Comparison of ENCODE assay signal across 3 fruit fly cellular contexts in genomic region chrX:5883394-5883793, dm6.
A peak's percentile ranks its signal among the peaks of the same experiment; 100 is the strongest.
TF ChIP-seq lines count a peak whose summit lies in the region.

No protein-coding gene starts in this region.

TF ChIP-seq in whole organism, adult, 20 proteins besides CTCF, POLR2A, EP300 and RAD21 (continued from another document):
- no peak for TF ChIP-seq CG33017 (tag; optimal IDR thresholded peaks at IDR 0.05; lab: Kevin White, UChicago)

TF ChIP-seq in whole organism, embryonic, 481 proteins besides CTCF, POLR2A, EP300 and RAD21 (continued from another document and continues in another):
- TF ChIP-seq Atf6 (GFP tag; IDR thresholded peaks at IDR 0.05; lab: Robert Waterston, UW): no peak
- TF ChIP-seq jigr1 (GFP tag; IDR thresholded peaks at IDR 0.05; lab: Robert Waterston, UW): no peak
- peak; percentile 46 for TF ChIP-seq mam (GFP tag; optimal IDR thresholded peaks at IDR 0.05; lab: Kevin White, UChicago)
- TF ChIP-seq Atf-2 (GFP tag; optimal IDR thresholded peaks at IDR 0.05; lab: Kevin White, UChicago): no peak
- TF ChIP-seq ken (GFP tag; IDR thresholded peaks at IDR 0.05; lab: Robert Waterston, UW): peak; percentile 57; the same call in 2 of the 3 replicates
- no peak for TF ChIP-seq Rx (GFP tag; IDR thresholded peaks at IDR 0.05; lab: Robert Waterston, UW)
- TF ChIP-seq seq (GFP tag; IDR thresholded peaks at IDR 0.05; lab: Robert Waterston, UW): no peak
- TF ChIP-seq vnd (GFP tag; IDR thresholded peaks at IDR 0.05; lab: Robert Waterston, UW; ENCODE audit: partially characterized antibody): no peak
- no peak for TF ChIP-seq lbe (GFP tag; optimal IDR thresholded peaks at IDR 0.05; lab: Kevin White, UChicago)
- TF ChIP-seq en (GFP tag; optimal IDR thresholded peaks at IDR 0.05; lab: Kevin White, UChicago): peak; percentile 11
- no peak for TF ChIP-seq zen2 (GFP tag; IDR thresholded peaks at IDR 0.05; lab: Robert Waterston, UW; ENCODE audit: partially characterized antibody)
- TF ChIP-seq onecut (GFP tag; IDR thresholded peaks at IDR 0.05; lab: Robert Waterston, UW): peak; percentile 30; the same call in 1 of the 2 replicates
- peak; percentile 24; the same call in 1 of the 2 replicates for TF ChIP-seq Ptx1 (GFP tag; IDR thresholded peaks at IDR 0.05; lab: Robert Waterston, UW)
- TF ChIP-seq bowl (GFP tag; IDR thresholded peaks at IDR 0.05; lab: Robert Waterston, UW): no peak
- TF ChIP-seq CG15269 (tag; optimal IDR thresholded peaks at IDR 0.05; lab: Kevin White, UChicago): no peak
- TF ChIP-seq Xbp1 (GFP tag; optimal IDR thresholded peaks at IDR 0.05; lab: Kevin White, UChicago): peak; percentile 66
- TF ChIP-seq CG12219 (GFP tag; optimal IDR thresholded peaks at IDR 0.05; lab: Kevin White, UChicago): no peak
- TF ChIP-seq Deaf1 (tag; optimal IDR thresholded peaks at IDR 0.05; lab: Kevin White, UChicago): no peak
- TF ChIP-seq NC2β (GFP tag; optimal IDR thresholded peaks at IDR 0.05; lab: Kevin White, UChicago): peak; percentile 33
- TF ChIP-seq repo (GFP tag; optimal IDR thresholded peaks at IDR 0.05; lab: Kevin White, UChicago): peak; percentile 10
- no peak; the same call in 2 of the 3 replicates for TF ChIP-seq knrl (GFP tag; IDR thresholded peaks at IDR 0.05; lab: Robert Waterston, UW; ENCODE audit: partially characterized antibody)
- no peak for TF ChIP-seq CG9215 (GFP tag; IDR thresholded peaks at IDR 0.05; lab: Robert Waterston, UW)
- TF ChIP-seq CG17612 (GFP tag; IDR thresholded peaks at IDR 0.05; lab: Robert Waterston, UW): no peak
- no peak for TF ChIP-seq CG4707 (GFP tag; optimal IDR thresholded peaks at IDR 0.05; lab: Kevin White, UChicago)
- TF ChIP-seq CG10209 (GFP tag; optimal IDR thresholded peaks at IDR 0.05; lab: Kevin White, UChicago): no peak
- TF ChIP-seq sisA (GFP tag; IDR thresholded peaks at IDR 0.05; lab: Robert Waterston, UW): 0 out of 2 replicates have a peak, but pooled peaks have one; percentile 24
- TF ChIP-seq hth (optimal IDR thresholded peaks at IDR 0.05; lab: Kevin White, UChicago): no peak
- peak; percentile 51 for TF ChIP-seq Hsf (GFP tag; optimal IDR thresholded peaks at IDR 0.05; lab: Kevin White, UChicago)
- TF ChIP-seq grn (GFP tag; optimal IDR thresholded peaks at IDR 0.05; lab: Kevin White, UChicago): peak; percentile 36
- no peak for TF ChIP-seq cato (GFP tag; optimal IDR thresholded peaks at IDR 0.05; lab: Kevin White, UChicago; ENCODE audit: borderline replicate concordance)
- no peak for TF ChIP-seq CG32767 (GFP tag; IDR thresholded peaks at IDR 0.05; lab: Robert Waterston, UW)
- no peak for TF ChIP-seq gcm (GFP tag; optimal IDR thresholded peaks at IDR 0.05; lab: Kevin White, UChicago)
- no peak for TF ChIP-seq CG3726 (GFP tag; IDR thresholded peaks at IDR 0.05; lab: Robert Waterston, UW)
- peak; percentile 47 for TF ChIP-seq CG10267 (tag; optimal IDR thresholded peaks at IDR 0.05; lab: Kevin White, UChicago)
- TF ChIP-seq p53 (GFP tag; optimal IDR thresholded peaks at IDR 0.05; lab: Kevin White, UChicago): peak; percentile 17
- no peak for TF ChIP-seq sc (optimal IDR thresholded peaks at IDR 0.05; lab: Kevin White, UChicago)
- TF ChIP-seq sc (GFP tag; optimal IDR thresholded peaks at IDR 0.05; lab: Kevin White, UChicago): no peak
- TF ChIP-seq CG3838 (GFP tag; optimal IDR thresholded peaks at IDR 0.05; lab: Kevin White, UChicago): no peak
- TF ChIP-seq CG10366 (GFP tag; IDR thresholded peaks at IDR 0.05; lab: Robert Waterston, UW): no peak
- TF ChIP-seq CG4404 (GFP tag; IDR thresholded peaks at IDR 0.05; lab: Robert Waterston, UW): no peak
- TF ChIP-seq CG30020 (tag; optimal IDR thresholded peaks at IDR 0.05; lab: Kevin White, UChicago): no peak
- no peak; the same call in 1 of the 2 replicates for TF ChIP-seq HLH3B (GFP tag; IDR thresholded peaks at IDR 0.05; lab: Robert Waterston, UW)
- TF ChIP-seq Aef1 (GFP tag; IDR thresholded peaks at IDR 0.05; lab: Robert Waterston, UW): no peak
- peak; percentile 31 for TF ChIP-seq pum (GFP tag; optimal IDR thresholded peaks at IDR 0.05; lab: Kevin White, UChicago)
- no peak for TF ChIP-seq mld (GFP tag; IDR thresholded peaks at IDR 0.05; lab: Robert Waterston, UW; ENCODE audit: partially characterized antibody)
- TF ChIP-seq CG15479 (GFP tag; optimal IDR thresholded peaks at IDR 0.05; lab: Kevin White, UChicago): peak; percentile 24
- TF ChIP-seq Elba2 (GFP tag; optimal IDR thresholded peaks at IDR 0.05; lab: Kevin White, UChicago): no peak
- TF ChIP-seq pnt (GFP tag; optimal IDR thresholded peaks at IDR 0.05; lab: Kevin White, UChicago): peak; percentile 45
- TF ChIP-seq TFAM (GFP tag; optimal IDR thresholded peaks at IDR 0.05; lab: Kevin White, UChicago): no peak
- TF ChIP-seq cg (GFP tag; optimal IDR thresholded peaks at IDR 0.05; lab: Kevin White, UChicago): no peak
- TF ChIP-seq zfh1 (GFP tag; IDR thresholded peaks at IDR 0.05; lab: Robert Waterston, UW): peak; percentile 60; the same call in 2 of the 3 replicates
- TF ChIP-seq CG1832 (GFP tag; optimal IDR thresholded peaks at IDR 0.05; lab: Kevin White, UChicago): no peak
- TF ChIP-seq Scr (GFP tag; IDR thresholded peaks at IDR 0.05; lab: Robert Waterston, UW; ENCODE audit: partially characterized antibody): no peak
- no peak for TF ChIP-seq Doc3 (GFP tag; IDR thresholded peaks at IDR 0.05; lab: Robert Waterston, UW; ENCODE audit: partially characterized antibody)
- peak; percentile 46 for TF ChIP-seq CG2712 (tag; optimal IDR thresholded peaks at IDR 0.05; lab: Kevin White, UChicago)
- no peak for TF ChIP-seq kay (GFP tag; optimal IDR thresholded peaks at IDR 0.05; lab: Kevin White, UChicago)
- TF ChIP-seq CG4282 (GFP tag; optimal IDR thresholded peaks at IDR 0.05; lab: Kevin White, UChicago): no peak
- TF ChIP-seq Usf (GFP tag; optimal IDR thresholded peaks at IDR 0.05; lab: Kevin White, UChicago): no peak
- no peak for TF ChIP-seq br (optimal IDR thresholded peaks at IDR 0.05; lab: Kevin White, UChicago)
- no peak for TF ChIP-seq fu2 (GFP tag; optimal IDR thresholded peaks at IDR 0.05; lab: Kevin White, UChicago)
- no peak for TF ChIP-seq gt (GFP tag; IDR thresholded peaks at IDR 0.05; lab: Robert Waterston, UW)
- TF ChIP-seq Bteb2 (GFP tag; optimal IDR thresholded peaks at IDR 0.05; lab: Kevin White, UChicago): no peak
- no peak for TF ChIP-seq CG6689 (GFP tag; IDR thresholded peaks at IDR 0.05; lab: Robert Waterston, UW)
- TF ChIP-seq CG31441 (GFP tag; IDR thresholded peaks at IDR 0.05; lab: Robert Waterston, UW): no peak
- TF ChIP-seq Fer3 (tag; optimal IDR thresholded peaks at IDR 0.05; lab: Kevin White, UChicago): peak; percentile 15
- TF ChIP-seq CG6813 (GFP tag; optimal IDR thresholded peaks at IDR 0.05; lab: Kevin White, UChicago): no peak

TF ChIP-seq in whole organism, prepupa, 60 proteins besides CTCF, POLR2A, EP300 and RAD21 (continued from another document):
- TF ChIP-seq CG6854 (GFP tag; optimal IDR thresholded peaks at IDR 0.05; lab: Kevin White, UChicago) (no peak), CG7368 (GFP tag; optimal IDR thresholded peaks at IDR 0.05; lab: Kevin White, UChicago) (no peak), vri (GFP tag; optimal IDR thresholded peaks at IDR 0.05; lab: Kevin White, UChicago) (peak; percentile 19), CG11762 (GFP tag; optimal IDR thresholded peaks at IDR 0.05; lab: Kevin White, UChicago; ENCODE audit: insufficient read depth) (no peak), CG8632 (GFP tag; optimal IDR thresholded peaks at IDR 0.05; lab: Kevin White, UChicago) (no peak), Sox102F (GFP tag; optimal IDR thresholded peaks at IDR 0.05; lab: Kevin White, UChicago) (peak; percentile 9), ss (GFP tag; optimal IDR thresholded peaks at IDR 0.05; lab: Kevin White, UChicago) (no peak), fkh (GFP tag; optimal IDR thresholded peaks at IDR 0.05; lab: Kevin White, UChicago) (no peak), fd59A (GFP tag; optimal IDR thresholded peaks at IDR 0.05; lab: Kevin White, UChicago) (no peak), CG3032 (tag; optimal IDR thresholded peaks at IDR 0.05; lab: Kevin White, UChicago) (peak; percentile 14), dac (GFP tag; optimal IDR thresholded peaks at IDR 0.05; lab: Kevin White, UChicago) (no peak), CG8319 (GFP tag; optimal IDR thresholded peaks at IDR 0.05; lab: Kevin White, UChicago) (no peak), Hr4 (GFP tag; optimal IDR thresholded peaks at IDR 0.05; lab: Kevin White, UChicago) (no peak), eg (GFP tag; IDR thresholded peaks at IDR 0.05; lab: Robert Waterston, UW) (no peak), Ets21C (GFP tag; optimal IDR thresholded peaks at IDR 0.05; lab: Kevin White, UChicago) (no peak), salr (GFP tag; optimal IDR thresholded peaks at IDR 0.05; lab: Kevin White, UChicago) (no peak), Met (GFP tag; optimal IDR thresholded peaks at IDR 0.05; lab: Kevin White, UChicago) (peak; percentile 27), CG4318 (GFP tag; optimal IDR thresholded peaks at IDR 0.05; lab: Kevin White, UChicago) (no peak), CG8119 (GFP tag; IDR thresholded peaks at IDR 0.05; lab: Robert Waterston, UW) (no peak), CG11294 (GFP tag; IDR thresholded peaks at IDR 0.05; lab: Robert Waterston, UW) (no peak), Ets96B (tag; optimal IDR thresholded peaks at IDR 0.05; lab: Kevin White, UChicago) (no peak), Gug (GFP tag; IDR thresholded peaks at IDR 0.05; lab: Robert Waterston, UW) (no peak), Lpt (GFP tag; optimal IDR thresholded peaks at IDR 0.05; lab: Kevin White, UChicago) (no peak), esn (GFP tag; optimal IDR thresholded peaks at IDR 0.05; lab: Kevin White, UChicago) (peak; percentile 31), CG6792 (GFP tag; optimal IDR thresholded peaks at IDR 0.05; lab: Kevin White, UChicago) (no peak), topi (GFP tag; optimal IDR thresholded peaks at IDR 0.05; lab: Kevin White, UChicago) (no peak), Sox15 (GFP tag; optimal IDR thresholded peaks at IDR 0.05; lab: Kevin White, UChicago) (no peak), Sox14 (GFP tag; optimal IDR thresholded peaks at IDR 0.05; lab: Kevin White, UChicago) (peak; percentile 32), Blimp-1 (GFP tag; optimal IDR thresholded peaks at IDR 0.05; lab: Kevin White, UChicago) (no peak), spab (GFP tag; optimal IDR thresholded peaks at IDR 0.05; lab: Kevin White, UChicago) (no peak), Smox (GFP tag; optimal IDR thresholded peaks at IDR 0.05; lab: Kevin White, UChicago) (no peak), Eip75B (GFP tag; optimal IDR thresholded peaks at IDR 0.05; lab: Kevin White, UChicago) (peak; percentile 9), CG6163 (GFP tag; IDR thresholded peaks at IDR 0.05; lab: Robert Waterston, UW) (no peak), CG16779 (tag; optimal IDR thresholded peaks at IDR 0.05; lab: Kevin White, UChicago) (no peak), pdm3 (GFP tag; optimal IDR thresholded peaks at IDR 0.05; lab: Kevin White, UChicago) (peak; percentile 22), CG1621 (tag; optimal IDR thresholded peaks at IDR 0.05; lab: Kevin White, UChicago) (no peak), CG3919 (GFP tag; optimal IDR thresholded peaks at IDR 0.05; lab: Kevin White, UChicago) (no peak), Hr39 (GFP tag; optimal IDR thresholded peaks at IDR 0.05; lab: Kevin White, UChicago) (peak; percentile 45), CG15336 (GFP tag; IDR thresholded peaks at IDR 0.05; lab: Robert Waterston, UW) (no peak), CG10631 (GFP tag; optimal IDR thresholded peaks at IDR 0.05; lab: Kevin White, UChicago) (no peak)
